Fruit fly (Drosophila melanogaster): Measurements from ENCODE around the gene CG8031.

CG8031 gene

dm6 chr3R:13051298-13051723 lies 40.2 kb upstream of the CG8031 start, which contains the start of gene CG7966 (continued):
- no peak for TF ChIP-seq CG15073 (GFP tag; optimal IDR thresholded peaks at IDR 0.05)
- TF ChIP-seq slbo (GFP tag; IDR thresholded peaks at IDR 0.05), result no peak
- TF ChIP-seq Bdp1 (GFP tag; optimal IDR thresholded peaks at IDR 0.05), result no peak
- TF ChIP-seq tx (GFP tag; optimal IDR thresholded peaks at IDR 0.05), result no peak
- TF ChIP-seq CG32532 (GFP tag; IDR thresholded peaks at IDR 0.05), result peak; percentile 38; the same call in 1 of the 2 replicates
- no peak for TF ChIP-seq Oli (tag; optimal IDR thresholded peaks at IDR 0.05)
- TF ChIP-seq CG5180 (GFP tag; optimal IDR thresholded peaks at IDR 0.05), result no peak
- TF ChIP-seq en (GFP tag; optimal IDR thresholded peaks at IDR 0.05), result no peak
- TF ChIP-seq gfzf (GFP tag; optimal IDR thresholded peaks at IDR 0.05), result no peak
- no peak for TF ChIP-seq CG30020 (tag; optimal IDR thresholded peaks at IDR 0.05)
- 0 out of 3 replicates have a peak, but pooled peaks have one; percentile 30 for TF ChIP-seq CG11456 (GFP tag; IDR thresholded peaks at IDR 0.05)
- TF ChIP-seq CG9932 (GFP tag; IDR thresholded peaks at IDR 0.05), result no peak
- no peak for TF ChIP-seq inv (GFP tag; IDR thresholded peaks at IDR 0.05; ENCODE audit: partially characterized antibody)
- TF ChIP-seq CG7928 (GFP tag; optimal IDR thresholded peaks at IDR 0.05), result no peak
- TF ChIP-seq CG11695 (GFP tag; IDR thresholded peaks at IDR 0.05), result peak; percentile 76
- TF ChIP-seq fd64A (GFP tag; optimal IDR thresholded peaks at IDR 0.05), result peak; percentile 32
- TF ChIP-seq Chrac-16 (GFP tag; optimal IDR thresholded peaks at IDR 0.05), result no peak
- no peak for TF ChIP-seq Hr39 (optimal IDR thresholded peaks at IDR 0.05)
- TF ChIP-seq Sin3A (optimal IDR thresholded peaks at IDR 0.05), result no peak
- TF ChIP-seq Doc3 (GFP tag; IDR thresholded peaks at IDR 0.05; ENCODE audit: partially characterized antibody), result no peak
- peak; percentile 51; the same call in 1 of the 2 replicates for TF ChIP-seq vvl (GFP tag; IDR thresholded peaks at IDR 0.05)
- no peak for TF ChIP-seq CG9876 (GFP tag; optimal IDR thresholded peaks at IDR 0.05)
- no peak for TF ChIP-seq Asciz (GFP tag; optimal IDR thresholded peaks at IDR 0.05)
- TF ChIP-seq YL-1 (GFP tag; optimal IDR thresholded peaks at IDR 0.05), result no peak
- peak; percentile 53 for TF ChIP-seq nom (GFP tag; optimal IDR thresholded peaks at IDR 0.05)
- TF ChIP-seq CG14710 (tag; optimal IDR thresholded peaks at IDR 0.05), result no peak
- no peak for TF ChIP-seq CG8765 (GFP tag; IDR thresholded peaks at IDR 0.05)
- no peak for TF ChIP-seq zfh2 (GFP tag; optimal IDR thresholded peaks at IDR 0.05)
- no peak for TF ChIP-seq yki (optimal IDR thresholded peaks at IDR 0.05)
- TF ChIP-seq CG4282 (GFP tag; optimal IDR thresholded peaks at IDR 0.05), result no peak
- no peak for TF ChIP-seq CG10321 (GFP tag; IDR thresholded peaks at IDR 0.05)
- no peak for TF ChIP-seq CG33557 (GFP tag; optimal IDR thresholded peaks at IDR 0.05)
- no peak for TF ChIP-seq crc (GFP tag; optimal IDR thresholded peaks at IDR 0.05)
- TF ChIP-seq bcd (GFP tag; optimal IDR thresholded peaks at IDR 0.05), result no peak
- TF ChIP-seq dimm (GFP tag; IDR thresholded peaks at IDR 0.05), result no peak
- no peak for TF ChIP-seq CG4424 (GFP tag; optimal IDR thresholded peaks at IDR 0.05)
- peak; percentile 2 for TF ChIP-seq BtbVII (GFP tag; optimal IDR thresholded peaks at IDR 0.05)
- TF ChIP-seq bigmax (GFP tag; optimal IDR thresholded peaks at IDR 0.05), result peak; percentile 23
- peak; percentile 9 for TF ChIP-seq CG12299 (tag; optimal IDR thresholded peaks at IDR 0.05)
- TF ChIP-seq HmgD (GFP tag; optimal IDR thresholded peaks at IDR 0.05), result no peak
- TF ChIP-seq Sry-β (GFP tag; optimal IDR thresholded peaks at IDR 0.05), result no peak
- peak; percentile 44 for TF ChIP-seq kay (GFP tag; optimal IDR thresholded peaks at IDR 0.05)
- no peak for TF ChIP-seq disco-r (GFP tag; optimal IDR thresholded peaks at IDR 0.05)
- TF ChIP-seq CG4730 (GFP tag; IDR thresholded peaks at IDR 0.05), result no peak
- peak; percentile 28 for TF ChIP-seq sug (tag; optimal IDR thresholded peaks at IDR 0.05)
- no peak for TF ChIP-seq oc (tag; optimal IDR thresholded peaks at IDR 0.05)
- no peak for TF ChIP-seq NC2β (GFP tag; optimal IDR thresholded peaks at IDR 0.05)
- no peak for TF ChIP-seq Mes4 (GFP tag; optimal IDR thresholded peaks at IDR 0.05)
- no peak for TF ChIP-seq pnt (GFP tag; optimal IDR thresholded peaks at IDR 0.05)
- no peak for TF ChIP-seq E2f2 (GFP tag; IDR thresholded peaks at IDR 0.05)
- no peak for TF ChIP-seq sens-2 (GFP tag; IDR thresholded peaks at IDR 0.05)
- no peak for TF ChIP-seq CG8089 (GFP tag; optimal IDR thresholded peaks at IDR 0.05)
- TF ChIP-seq emc (GFP tag; optimal IDR thresholded peaks at IDR 0.05), result no peak
- TF ChIP-seq sr (GFP tag; IDR thresholded peaks at IDR 0.05), result no peak
